Worm (Caenorhabditis elegans) whole organism, L3 larva: ENCODE measurements around the gene cct-6.

Source experiments
- ZK546.5 ChIP-seq: sonication (generic microtip); optimal IDR thresholded peaks from 2 replicates; lab custom pipeline; 2017; ENCODE audit warnings: missing biosample characterization, missing genetic modification characterization
- ama-1 ChIP-seq: fragments of 150-350 bp; optimal IDR thresholded peaks from 2 replicates; lab custom pipeline; 2018
- ceh-28 ChIP-seq: fragments of 150-350 bp; optimal IDR thresholded peaks from 2 replicates; lab custom pipeline; 2014; ENCODE audit warnings: missing biosample characterization, missing genetic modification reagents, missing genetic modification characterization
- ceh-82 ChIP-seq: fragments of 150-350 bp; optimal IDR thresholded peaks from 2 replicates; lab custom pipeline; 2014; ENCODE audit warnings: missing biosample characterization, missing genetic modification characterization
- daf-12 ChIP-seq: fragments of 150-350 bp; optimal IDR thresholded peaks from 2 replicates; lab custom pipeline; 2014; ENCODE audit warnings: missing biosample characterization, missing genetic modification reagents, missing genetic modification characterization
- egl-5 ChIP-seq: fragments of 150-350 bp; optimal IDR thresholded peaks from 2 replicates; lab custom pipeline; 2017; ENCODE audit warnings: missing biosample characterization, missing genetic modification reagents, missing genetic modification characterization, inconsistent platforms
- elt-1 ChIP-seq: fragments of 150-350 bp; optimal IDR thresholded peaks from 2 replicates; lab custom pipeline; 2014; ENCODE audit warnings: missing biosample characterization, missing genetic modification characterization
- elt-2 ChIP-seq: sonication (generic microtip); optimal IDR thresholded peaks from 2 replicates; lab custom pipeline; 2016; ENCODE audit warnings: missing genetic modification reagents, mild to moderate bottlenecking, missing genetic modification characterization, missing compliant biosample characterization
- elt-3 ChIP-seq, 3 experiments: fragments of 150-350 bp in 1 of 3; sonication (generic microtip) in 2 of 3; optimal IDR thresholded peaks; 2 replicates in 2 of 3; 4 replicates in 1 of 3; lab custom pipeline; 2014 to 2017; ENCODE audit warnings: missing biosample characterization in 3 of 3, missing genetic modification characterization in 3 of 3
- eor-1 ChIP-seq, 2 experiments: fragments of 150-350 bp; optimal IDR thresholded peaks; 2 replicates each; lab custom pipeline; 2014 to 2018; ENCODE audit warnings: missing biosample characterization in 2 of 2, missing genetic modification characterization in 2 of 2
- fos-1 ChIP-seq: fragments of 150-350 bp; optimal IDR thresholded peaks from 2 replicates; lab custom pipeline; 2014; ENCODE audit warnings: missing biosample characterization, missing genetic modification characterization
- hmg-11 ChIP-seq: sonication (generic microtip); optimal IDR thresholded peaks from 2 replicates; lab custom pipeline; 2016; ENCODE audit warnings: missing genetic modification characterization, missing compliant biosample characterization
- jun-1 ChIP-seq: fragments of 150-350 bp; optimal IDR thresholded peaks from 2 replicates; lab custom pipeline; 2014; ENCODE audit warnings: missing biosample characterization, missing genetic modification reagents, missing genetic modification characterization
- lin-15B ChIP-seq: fragments of 150-350 bp; optimal IDR thresholded peaks from 2 replicates; lab custom pipeline; 2014; ENCODE audit warnings: missing biosample characterization, missing genetic modification characterization
- lin-39 ChIP-seq: fragments of 150-350 bp; optimal IDR thresholded peaks from 2 replicates; lab custom pipeline; 2018; ENCODE audit warnings: missing biosample characterization, missing genetic modification reagents, missing genetic modification characterization
- lsy-12 ChIP-seq: sonication (generic microtip); optimal IDR thresholded peaks from 2 replicates; lab custom pipeline; 2016; ENCODE audit warnings: mild to moderate bottlenecking, missing genetic modification characterization, missing compliant biosample characterization
- mdl-1 ChIP-seq: fragments of 150-350 bp; optimal IDR thresholded peaks from 2 replicates; lab custom pipeline; 2014; ENCODE audit warnings: missing biosample characterization, missing genetic modification characterization
- mml-1 ChIP-seq: fragments of 150-350 bp; sonication (generic microtip); optimal IDR thresholded peaks from 3 replicates; lab custom pipeline; 2014; ENCODE audit warnings: missing biosample characterization, missing genetic modification characterization
- nfya-1 ChIP-seq: sonication (generic microtip); optimal IDR thresholded peaks from 2 replicates; lab custom pipeline; 2017; ENCODE audit warnings: missing genetic modification characterization, mild to moderate bottlenecking, missing compliant biosample characterization, antibody characterized with exemption, moderate library complexity; ENCODE audit not compliant: insufficient read depth
- nhr-11 ChIP-seq: fragments of 150-350 bp; optimal IDR thresholded peaks from 2 replicates; lab custom pipeline; 2014; ENCODE audit warnings: missing biosample characterization, missing genetic modification characterization
- nhr-23 ChIP-seq: fragments of 150-350 bp; optimal IDR thresholded peaks from 2 replicates; lab custom pipeline; 2014; ENCODE audit warnings: missing biosample characterization, missing genetic modification reagents, missing genetic modification characterization
- nhr-25 ChIP-seq: sonication (generic microtip); optimal IDR thresholded peaks from 2 replicates; lab custom pipeline; 2017; ENCODE audit warnings: missing biosample characterization, missing genetic modification characterization
- nhr-28 ChIP-seq: fragments of 150-350 bp; optimal IDR thresholded peaks from 2 replicates; lab custom pipeline; 2014; ENCODE audit warnings: missing biosample characterization, missing genetic modification characterization
- nhr-43 ChIP-seq: sonication (generic microtip); optimal IDR thresholded peaks from 2 replicates; lab custom pipeline; 2016; ENCODE audit warnings: mild to moderate bottlenecking, missing genetic modification characterization, missing compliant biosample characterization; ENCODE audit not compliant: poor library complexity, severe bottlenecking
- nhr-67 ChIP-seq: fragments of 150-350 bp; optimal IDR thresholded peaks from 2 replicates; lab custom pipeline; 2014; ENCODE audit warnings: missing biosample characterization, missing genetic modification characterization
- nhr-76 ChIP-seq: fragments of 150-350 bp; sonication (generic microtip); optimal IDR thresholded peaks from 5 replicates; lab custom pipeline; 2014; ENCODE audit warnings: missing biosample characterization, missing genetic modification characterization
- pha-4 ChIP-seq: fragments of 150-350 bp; optimal IDR thresholded peaks from 2 replicates; lab custom pipeline; 2014; ENCODE audit warnings: missing biosample characterization, missing genetic modification reagents, missing genetic modification characterization
- pqm-1 ChIP-seq: fragments of 150-350 bp; optimal IDR thresholded peaks from 2 replicates; lab custom pipeline; 2017; ENCODE audit warnings: missing biosample characterization, missing genetic modification characterization, inconsistent platforms
- sea-2 ChIP-seq: fragments of 150-350 bp; sonication (generic microtip); optimal IDR thresholded peaks from 4 replicates; lab custom pipeline; 2014; ENCODE audit warnings: missing biosample characterization, missing genetic modification reagents, missing genetic modification characterization
- tbx-2 ChIP-seq: sonication (generic microtip); optimal IDR thresholded peaks from 2 replicates; lab custom pipeline; 2016; ENCODE audit warnings: mild to moderate bottlenecking, missing genetic modification characterization, missing compliant biosample characterization
- unc-39 ChIP-seq: sonication (generic microtip); optimal IDR thresholded peaks from 4 replicates; lab custom pipeline; 2017; ENCODE audit warnings: missing biosample characterization, missing genetic modification characterization
- unc-62 ChIP-seq: fragments of 150-350 bp; sonication (generic microtip); optimal IDR thresholded peaks from 4 replicates; lab custom pipeline; 2014; ENCODE audit warnings: missing biosample characterization, missing genetic modification reagents, missing genetic modification characterization
- zag-1 ChIP-seq: fragments of 150-350 bp; optimal IDR thresholded peaks from 2 replicates; lab custom pipeline; 2014; ENCODE audit warnings: missing biosample characterization, missing genetic modification characterization
- ztf-4 ChIP-seq: fragments of 150-350 bp; optimal IDR thresholded peaks from 2 replicates; lab custom pipeline; 2014; ENCODE audit warnings: missing biosample characterization, missing genetic modification characterization

cct-6 gene

ce11 chrIII:5876140-5876675 lies 20.7 kb upstream of the cct-6 start, which contains the start of gene aldo-2:
Gene aldo-2, minus strand, starts transcription at chrIII:5876625.
- no peak for TF ChIP-seq eor-1 (tag; optimal IDR thresholded peaks at IDR 0.05; lab: Kevin White, UChicago)
- TF ChIP-seq lin-15B = peak; percentile 42
- TF ChIP-seq nhr-23 (tag; lab: Kevin White, UChicago) = peak; percentile 43
- TF ChIP-seq ceh-28 = no peak
- no peak for TF ChIP-seq unc-62
- peak; percentile 58 for TF ChIP-seq nhr-25 (tag; lab: Kevin White, UChicago)
- TF ChIP-seq zag-1 (tag; lab: Kevin White, UChicago) = no peak
- no peak for TF ChIP-seq mdl-1
- no peak for TF ChIP-seq mml-1 (tag; lab: Kevin White, UChicago)
- TF ChIP-seq nfya-1 (tag; lab: Kevin White, UChicago) = no peak
- no peak for TF ChIP-seq lin-39 (tag; lab: Kevin White, UChicago)
- no peak for TF ChIP-seq pqm-1
- TF ChIP-seq egl-5 = no peak
- no peak for TF ChIP-seq daf-12
- peak; percentile 64 for TF ChIP-seq pha-4 (tag; lab: Kevin White, UChicago)
- TF ChIP-seq ama-1 = peak; percentile 93
- TF ChIP-seq nhr-28 (tag; lab: Kevin White, UChicago) = no peak
- peak; percentile 3 for TF ChIP-seq elt-2 (tag; lab: Kevin White, UChicago)
- peak; percentile 27 for TF ChIP-seq lsy-12 (tag; lab: Kevin White, UChicago)
- TF ChIP-seq fos-1 (tag; lab: Kevin White, UChicago) = no peak
- TF ChIP-seq nhr-67 (tag; lab: Kevin White, UChicago) = no peak
- TF ChIP-seq elt-3 (tag; optimal IDR thresholded peaks at IDR 0.05; lab: Kevin White, UChicago) = peak in 1 of 3 experiments; percentile 7
- TF ChIP-seq sea-2 (GFP tag; lab: Kevin White, UChicago) = no peak
- TF ChIP-seq nhr-11 (tag; lab: Kevin White, UChicago) = no peak

- peak; percentile 64 for TF ChIP-seq elt-1
- no peak for TF ChIP-seq egl-5
- peak; percentile 48 for TF ChIP-seq elt-2 (tag; lab: Kevin White, UChicago)
- TF ChIP-seq, all 47 proteins: peak for 2
Measured at ce11 chrIII:5875705-5876104, 20.2 kb upstream of the cct-6 start.

- TF ChIP-seq elt-3 (tag; optimal IDR thresholded peaks at IDR 0.05; lab: Kevin White, UChicago) = no peak
- TF ChIP-seq nhr-11 (tag; lab: Kevin White, UChicago) = no peak
- no peak for TF ChIP-seq unc-39 (tag; lab: Kevin White, UChicago)
- TF ChIP-seq elt-1 = no peak
- no peak for TF ChIP-seq ceh-82
- no peak for TF ChIP-seq lsy-12 (tag; lab: Kevin White, UChicago)
- no peak for TF ChIP-seq nhr-23 (tag; lab: Kevin White, UChicago)
Measured at ce11 chrIII:5875418-5875702, 19.9 kb upstream of the cct-6 start.

- TF ChIP-seq elt-3 (tag; optimal IDR thresholded peaks at IDR 0.05; lab: Kevin White, UChicago) = no peak
- TF ChIP-seq ama-1 = peak; percentile 48
- no peak for TF ChIP-seq hmg-11 (tag; lab: Kevin White, UChicago)
- peak; percentile 52 for TF ChIP-seq nhr-43
- no peak for TF ChIP-seq nhr-76
- TF ChIP-seq unc-39 (tag; lab: Kevin White, UChicago) = no peak
Measured at ce11 chrIII:5874664-5875417, 19.4 kb upstream of the cct-6 start.

- peak; percentile 92 for TF ChIP-seq nhr-43
- peak; percentile 5 for TF ChIP-seq nhr-76
- peak; percentile 8 for TF ChIP-seq pqm-1
- TF ChIP-seq lsy-12 (tag; lab: Kevin White, UChicago) = peak; percentile 38
- peak; percentile 48 for TF ChIP-seq jun-1 (tag; lab: Kevin White, UChicago)
- peak; percentile 5 for TF ChIP-seq fos-1 (tag; lab: Kevin White, UChicago)
- TF ChIP-seq unc-62 = peak; percentile 66
- peak; percentile 41 for TF ChIP-seq elt-2 (tag; lab: Kevin White, UChicago)
- TF ChIP-seq nhr-23 (tag; lab: Kevin White, UChicago) = peak; percentile 78
- TF ChIP-seq tbx-2 (tag; lab: Kevin White, UChicago) = no peak
- TF ChIP-seq nhr-25 (tag; lab: Kevin White, UChicago) = peak; percentile 64
- TF ChIP-seq elt-3 (tag; optimal IDR thresholded peaks at IDR 0.05; lab: Kevin White, UChicago) = peak; percentile 17 to 83 (median 76)
- TF ChIP-seq ZK546.5 (tag; lab: Kevin White, UChicago) = no peak
- TF ChIP-seq mdl-1 = no peak
- peak; percentile 14 for TF ChIP-seq ztf-4 (tag; lab: Kevin White, UChicago)
- no peak for TF ChIP-seq unc-39 (tag; lab: Kevin White, UChicago)
- TF ChIP-seq ama-1 = peak; percentile 96
Measured at ce11 chrIII:5874263-5874662, 18.8 kb upstream of the cct-6 start.
